Fruit fly (Drosophila melanogaster): ENCODE measurements around the gene Acyp.

The Acyp gene

DNA sequence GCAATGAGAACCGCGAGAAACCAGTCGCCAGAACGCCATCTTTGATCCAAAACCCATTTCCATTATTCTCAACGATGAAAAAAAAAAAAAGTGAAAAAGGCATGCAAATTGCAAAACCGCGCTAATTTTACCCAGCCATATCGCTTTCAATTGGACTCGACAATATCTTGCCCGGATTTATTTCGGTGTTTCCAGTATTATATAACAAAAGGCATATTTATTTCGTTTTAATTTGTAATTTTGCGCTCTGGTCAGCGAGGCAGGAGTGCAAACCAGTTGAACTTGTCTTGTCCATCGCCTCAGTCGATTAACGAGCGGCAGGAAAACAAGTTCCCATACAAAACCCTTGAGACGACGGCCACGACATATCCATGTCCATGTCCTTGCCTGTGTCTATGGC is 21.9 kb upstream of the Acyp start:
- no peak for TF ChIP-seq CG16779 (tag; optimal IDR thresholded peaks at IDR 0.05)
- no peak for TF ChIP-seq svp (GFP tag)
- no peak for TF ChIP-seq CG6163 (GFP tag; IDR thresholded peaks at IDR 0.05)
- peak; percentile 52 for TF ChIP-seq vri (GFP tag; optimal IDR thresholded peaks at IDR 0.05)

DNA sequence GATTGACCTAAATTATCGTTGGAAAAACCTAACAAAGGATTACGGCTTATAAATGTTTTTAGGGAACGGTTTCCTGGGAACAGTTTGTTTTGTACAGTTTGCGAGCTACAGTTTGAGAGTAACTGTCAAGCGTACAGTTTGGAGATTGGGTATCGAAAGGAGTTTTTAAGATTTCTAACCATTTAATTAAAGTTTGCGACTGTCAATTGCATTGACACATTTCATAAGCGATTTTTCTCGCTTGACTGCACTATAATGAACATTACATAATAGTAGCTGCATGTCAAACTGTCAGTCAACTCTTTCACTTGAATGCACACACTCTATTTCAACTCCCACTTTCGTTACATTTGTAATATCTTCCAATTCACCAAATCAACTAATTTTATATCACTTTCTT is 19.1 kb upstream of the Acyp start:
- TF ChIP-seq Eip78C (GFP tag) (no peak), salr (GFP tag; optimal IDR thresholded peaks at IDR 0.05) (no peak), CG6163 (GFP tag; IDR thresholded peaks at IDR 0.05) (no peak), CG3032 (tag; optimal IDR thresholded peaks at IDR 0.05) (no peak), OdsH (GFP tag; optimal IDR thresholded peaks at IDR 0.05) (no peak), CG6808 (GFP tag; optimal IDR thresholded peaks at IDR 0.05) (no peak), Sox102F (GFP tag; optimal IDR thresholded peaks at IDR 0.05) (no peak), esn (GFP tag; optimal IDR thresholded peaks at IDR 0.05) (no peak), CG4318 (GFP tag; optimal IDR thresholded peaks at IDR 0.05) (no peak), CG8119 (GFP tag; IDR thresholded peaks at IDR 0.05) (no peak), CG11762 (GFP tag; optimal IDR thresholded peaks at IDR 0.05; ENCODE audit: insufficient read depth) (no peak), CG16779 (tag; optimal IDR thresholded peaks at IDR 0.05) (no peak), CG15336 (GFP tag; IDR thresholded peaks at IDR 0.05) (no peak), net (GFP tag; optimal IDR thresholded peaks at IDR 0.05) (no peak), Gug (GFP tag; IDR thresholded peaks at IDR 0.05) (no peak), lz (GFP tag; optimal IDR thresholded peaks at IDR 0.05) (no peak), CG3919 (GFP tag; optimal IDR thresholded peaks at IDR 0.05) (no peak)

DNA sequence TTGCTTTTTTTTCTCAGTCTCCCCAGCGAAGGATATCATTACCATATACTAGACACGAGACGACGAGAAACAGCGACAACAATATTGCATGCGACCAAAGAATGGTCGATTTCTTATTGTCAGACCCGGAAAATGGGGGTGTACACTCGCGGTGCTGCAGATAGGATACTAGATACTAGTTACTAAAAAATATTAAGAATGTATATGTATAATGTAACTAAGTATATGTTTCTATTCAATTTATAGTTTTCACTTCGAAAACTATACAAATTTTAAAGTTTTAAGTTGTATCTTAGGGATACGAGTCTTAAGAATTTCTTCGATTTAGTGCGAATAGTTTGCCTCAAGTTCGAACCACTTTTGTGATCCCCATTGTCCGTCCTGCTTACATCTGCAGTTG is 18.4 kb upstream of the Acyp start:
- TF ChIP-seq Lpt (GFP tag; optimal IDR thresholded peaks at IDR 0.05) (peak; percentile 20), CG8632 (GFP tag; optimal IDR thresholded peaks at IDR 0.05) (peak; percentile 57), eg (GFP tag; IDR thresholded peaks at IDR 0.05) (peak; percentile 59; the same call in 2 of the 3 replicates), Eip78C (GFP tag) (peak; percentile 86), CG7368 (GFP tag; optimal IDR thresholded peaks at IDR 0.05) (peak; percentile 35), svp (GFP tag) (peak; percentile 48), CG11294 (GFP tag; IDR thresholded peaks at IDR 0.05) (no peak), CG6808 (GFP tag; optimal IDR thresholded peaks at IDR 0.05) (no peak), Hr38 (GFP tag; optimal IDR thresholded peaks at IDR 0.05) (no peak), CG34406 (GFP tag; optimal IDR thresholded peaks at IDR 0.05) (peak; percentile 33), Sox15 (GFP tag; optimal IDR thresholded peaks at IDR 0.05) (no peak), dac (GFP tag; optimal IDR thresholded peaks at IDR 0.05) (no peak), CG16779 (tag; optimal IDR thresholded peaks at IDR 0.05) (peak; percentile 38), CG11762 (GFP tag; optimal IDR thresholded peaks at IDR 0.05; ENCODE audit: insufficient read depth) (peak; percentile 36), ss (GFP tag; optimal IDR thresholded peaks at IDR 0.05) (peak in 1 of 2 experiments; percentile 71), achi (GFP tag; optimal IDR thresholded peaks at IDR 0.05) (no peak), Sox14 (GFP tag; optimal IDR thresholded peaks at IDR 0.05) (peak; percentile 22), CG15336 (GFP tag; IDR thresholded peaks at IDR 0.05) (peak; percentile 56), CG9139 (GFP tag; optimal IDR thresholded peaks at IDR 0.05) (no peak), CG10669 (GFP tag; optimal IDR thresholded peaks at IDR 0.05) (no peak), CG3032 (tag; optimal IDR thresholded peaks at IDR 0.05) (peak; percentile 72), CG8319 (GFP tag; optimal IDR thresholded peaks at IDR 0.05) (no peak), fd59A (GFP tag; optimal IDR thresholded peaks at IDR 0.05) (peak; percentile 43), lz (GFP tag; optimal IDR thresholded peaks at IDR 0.05) (peak; percentile 33), CG8119 (GFP tag; IDR thresholded peaks at IDR 0.05) (peak; percentile 53; the same call in 2 of the 3 replicates), CG6792 (GFP tag; optimal IDR thresholded peaks at IDR 0.05) (peak; percentile 53), CG31627 (GFP tag; optimal IDR thresholded peaks at IDR 0.05) (no peak), CG6163 (GFP tag; IDR thresholded peaks at IDR 0.05) (peak; percentile 43; the same call in 1 of the 3 replicates), Met (GFP tag; optimal IDR thresholded peaks at IDR 0.05) (no peak), Sox102F (GFP tag; optimal IDR thresholded peaks at IDR 0.05) (no peak), net (GFP tag; optimal IDR thresholded peaks at IDR 0.05) (no peak), salr (GFP tag; optimal IDR thresholded peaks at IDR 0.05) (peak in 1 of 2 experiments; percentile 39), acj6 (GFP tag; optimal IDR thresholded peaks at IDR 0.05) (peak; percentile 42), CG6276 (GFP tag; optimal IDR thresholded peaks at IDR 0.05) (no peak), Ets21C (GFP tag; optimal IDR thresholded peaks at IDR 0.05) (no peak), Ets96B (tag; optimal IDR thresholded peaks at IDR 0.05) (peak; percentile 70), pdm3 (GFP tag; optimal IDR thresholded peaks at IDR 0.05) (no peak), dsx (GFP tag; optimal IDR thresholded peaks at IDR 0.05; ENCODE audit: poor library complexity, severe bottlenecking) (peak; percentile 64), CG4318 (GFP tag; optimal IDR thresholded peaks at IDR 0.05) (no peak), esn (GFP tag; optimal IDR thresholded peaks at IDR 0.05) (peak; percentile 43)
